Fruit fly (Drosophila melanogaster) whole organism, adult: Measurements from ENCODE around the gene CG44174.

ENCODE experiments used
- CG11617 ChIP-seq: fragments of 200-800 bp; sonication (Bioruptor generic); optimal IDR thresholded peaks from 2 replicates; lab custom pipeline; 2017; ENCODE audit warnings: mild to moderate bottlenecking, missing biosample characterization, missing genetic modification reagents, missing genetic modification characterization
- CG12768 ChIP-seq: fragments of 200-800 bp; sonication (Bioruptor generic); optimal IDR thresholded peaks from 2 replicates; lab custom pipeline; 2017; ENCODE audit warnings: missing biosample characterization, missing genetic modification characterization, mild to moderate bottlenecking, moderate library complexity, missing genetic modification reagents
- CG14711 ChIP-seq: fragments of 200-800 bp; sonication (Bioruptor generic); optimal IDR thresholded peaks from 2 replicates; lab custom pipeline; 2018; ENCODE audit warnings: missing biosample characterization, mild to moderate bottlenecking, missing genetic modification characterization, moderate library complexity
- CG1620 ChIP-seq: fragments of 200-800 bp; sonication (Bioruptor generic); optimal IDR thresholded peaks from 2 replicates; lab custom pipeline; 2016; ENCODE audit warnings: missing biosample characterization, missing genetic modification characterization
- CG33017 ChIP-seq: fragments of 200-800 bp; sonication (Bioruptor generic); optimal IDR thresholded peaks from 2 replicates; lab custom pipeline; 2018; ENCODE audit warnings: missing biosample characterization, mild to moderate bottlenecking, missing genetic modification characterization, moderate library complexity
- CG5204 ChIP-seq: fragments of 200-800 bp; sonication (Bioruptor generic); optimal IDR thresholded peaks from 2 replicates; lab custom pipeline; 2016; ENCODE audit warnings: missing biosample characterization, missing genetic modification characterization
- CG7045 ChIP-seq: fragments of 200-800 bp; sonication (Bioruptor generic); optimal IDR thresholded peaks from 2 replicates; lab custom pipeline; 2017; ENCODE audit warnings: missing biosample characterization, mild to moderate bottlenecking, missing genetic modification characterization
- CG7101 ChIP-seq: fragments of 200-800 bp; sonication (Bioruptor generic); optimal IDR thresholded peaks from 2 replicates; lab custom pipeline; 2018; ENCODE audit warnings: missing biosample characterization, mild to moderate bottlenecking, missing genetic modification characterization, moderate library complexity
- Clk ChIP-seq: fragments of 200-800 bp; sonication (Bioruptor generic); optimal IDR thresholded peaks from 2 replicates; lab custom pipeline; 2017; ENCODE audit warnings: missing biosample characterization, missing genetic modification characterization
- Crg-1 ChIP-seq: fragments of 200-800 bp; sonication (Bioruptor generic); optimal IDR thresholded peaks from 2 replicates; lab custom pipeline; 2016; ENCODE audit warnings: missing biosample characterization, missing genetic modification characterization
- Hr96 ChIP-seq: fragments of 200-800 bp; sonication (Bioruptor generic); optimal IDR thresholded peaks from 2 replicates; lab custom pipeline; 2016; ENCODE audit warnings: missing biosample characterization, missing genetic modification characterization
- Mnt ChIP-seq: fragments of 200-800 bp; sonication (Bioruptor generic); optimal IDR thresholded peaks from 2 replicates; lab custom pipeline; 2016; ENCODE audit warnings: missing biosample characterization, mild to moderate bottlenecking, missing genetic modification characterization
- bab1 ChIP-seq: fragments of 200-800 bp; sonication (Bioruptor generic); optimal IDR thresholded peaks from 3 replicates; lab custom pipeline; 2019; ENCODE audit warnings: missing biosample characterization, mild to moderate bottlenecking, missing genetic modification characterization, moderate library complexity
- cic ChIP-seq: fragments of 200-800 bp; sonication (Bioruptor generic); optimal IDR thresholded peaks from 2 replicates; lab custom pipeline; 2017; ENCODE audit warnings: missing biosample characterization, mild to moderate bottlenecking, missing genetic modification characterization, moderate library complexity
- cnc ChIP-seq, 2 experiments: fragments of >200 bp; optimal IDR thresholded peaks; 2 replicates each; lab custom pipeline; 2017
- kay ChIP-seq: fragments of 200-800 bp; sonication (Bioruptor generic); peaks from one replicate; lab custom pipeline; 2016; ENCODE audit warnings: missing biosample characterization, missing genetic modification characterization, borderline replicate concordance
- ovo ChIP-seq: fragments of 200-800 bp; sonication (Bioruptor generic); optimal IDR thresholded peaks from 2 replicates; lab custom pipeline; 2016; ENCODE audit warnings: missing biosample characterization, missing genetic modification characterization
- pad ChIP-seq: fragments of 200-800 bp; sonication (Bioruptor generic); optimal IDR thresholded peaks from 3 replicates; lab custom pipeline; 2017; ENCODE audit warnings: missing biosample characterization, missing genetic modification characterization, mild to moderate bottlenecking, moderate library complexity, missing genetic modification reagents
- tj ChIP-seq: fragments of 200-800 bp; sonication (Bioruptor generic); optimal IDR thresholded peaks from 3 replicates; lab custom pipeline; 2017; ENCODE audit warnings: missing biosample characterization, mild to moderate bottlenecking, missing genetic modification characterization, moderate library complexity
- toe ChIP-seq: fragments of 200-800 bp; sonication (Bioruptor generic); optimal IDR thresholded peaks from 2 replicates; lab custom pipeline; 2016; ENCODE audit warnings: missing biosample characterization, missing genetic modification characterization

The CG44174 gene

DNA sequence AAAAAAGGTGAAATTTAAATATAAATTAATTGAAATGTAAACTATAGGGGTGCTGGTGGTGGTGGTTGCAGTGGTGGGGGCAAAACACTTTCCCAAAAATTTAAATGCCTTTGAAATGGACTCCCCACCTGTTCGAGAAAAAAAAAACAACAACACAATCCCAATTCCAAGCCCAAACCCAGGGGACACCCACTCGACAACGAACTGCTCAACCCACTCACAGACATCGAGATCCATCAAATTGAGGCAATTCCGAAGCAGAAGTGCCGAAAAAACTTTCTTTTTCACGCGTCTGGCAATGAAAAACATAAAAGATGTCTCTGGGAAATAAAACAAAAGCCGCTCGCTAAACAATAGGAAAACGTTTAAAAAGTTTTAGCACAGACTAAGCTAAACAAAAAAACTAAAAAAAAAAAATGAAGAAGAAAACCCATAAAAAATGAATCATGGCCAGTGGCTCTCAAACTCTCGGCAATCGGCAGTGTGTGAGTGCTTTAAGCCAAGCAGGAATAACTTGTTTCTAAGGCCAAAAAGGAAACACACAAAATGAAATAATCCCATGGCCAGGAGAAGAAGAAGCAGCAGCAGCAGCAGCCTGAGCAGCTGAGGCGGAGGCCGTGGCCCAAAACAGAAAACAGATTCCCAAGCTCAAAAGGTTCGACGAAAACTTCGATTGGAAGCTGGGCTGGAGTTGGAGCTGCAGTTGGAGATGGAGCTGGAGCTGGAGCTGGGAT, 11.4 kb upstream of the CG44174 start:
- TF ChIP-seq CG5204 (GFP tag; lab: Kevin White, UChicago): no peak
- no peak for TF ChIP-seq Mnt (GFP tag; lab: Kevin White, UChicago)
- TF ChIP-seq tj (GFP tag; lab: Kevin White, UChicago): no peak
- TF ChIP-seq CG7101 (tag; lab: Kevin White, UChicago): no peak
- TF ChIP-seq CG12768 (GFP tag; lab: Kevin White, UChicago): no peak
- TF ChIP-seq cnc (optimal IDR thresholded peaks at IDR 0.05; lab: Kevin White, UChicago): no peak
- TF ChIP-seq CG7045 (GFP tag; lab: Kevin White, UChicago): no peak
- TF ChIP-seq bab1 (GFP tag; lab: Kevin White, UChicago): no peak

DNA sequence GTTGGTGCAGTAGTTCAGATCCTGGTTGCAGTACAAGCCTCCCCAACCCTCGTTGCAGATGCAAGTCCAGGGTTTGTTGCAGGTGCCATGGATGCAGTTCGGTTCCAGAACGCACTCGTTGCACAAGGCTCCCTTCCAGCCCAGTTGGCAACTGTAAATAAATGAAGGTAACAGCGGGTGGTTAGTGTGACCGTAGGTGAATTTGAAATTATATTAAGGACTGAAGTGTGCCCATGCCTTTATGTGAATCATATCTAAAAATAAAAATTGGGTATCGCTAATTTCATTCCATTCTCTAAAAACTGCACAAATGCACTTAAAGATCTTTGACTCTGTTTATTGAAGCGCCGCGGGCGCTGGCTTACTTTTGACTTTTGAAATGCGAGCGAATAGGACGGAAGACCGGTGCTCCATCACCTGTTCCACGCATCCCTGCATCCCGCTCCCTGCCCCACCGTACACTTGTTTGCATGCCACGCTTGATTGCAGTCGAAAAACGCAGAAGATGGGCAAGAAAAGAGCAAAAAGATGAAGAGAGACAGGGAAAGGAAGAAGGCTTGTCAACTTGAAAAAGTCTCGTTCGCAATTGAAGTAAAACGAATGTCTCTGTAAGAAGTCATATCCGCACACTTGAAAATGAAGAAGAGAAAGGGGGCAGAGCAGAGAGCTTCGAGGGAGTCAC, 9.1 kb upstream of the CG44174 start:
- TF ChIP-seq cnc (optimal IDR thresholded peaks at IDR 0.05; lab: Kevin White, UChicago) (no peak), Hr96 (GFP tag; lab: Kevin White, UChicago) (no peak), CG7101 (tag; lab: Kevin White, UChicago) (no peak), CG7045 (GFP tag; lab: Kevin White, UChicago) (no peak), tj (GFP tag; lab: Kevin White, UChicago) (no peak), CG33017 (tag; lab: Kevin White, UChicago) (no peak), Crg-1 (GFP tag; lab: Kevin White, UChicago) (no peak), ovo (no peak), Mnt (GFP tag; lab: Kevin White, UChicago) (no peak)

- TF ChIP-seq cnc (optimal IDR thresholded peaks at IDR 0.05; lab: Kevin White, UChicago) (no peak), CG33017 (tag; lab: Kevin White, UChicago) (no peak), pad (no peak), tj (GFP tag; lab: Kevin White, UChicago) (peak; percentile 5)
These were observed 2.4 kb upstream of the CG44174 start for dm6 chr3R:19299742-19300395.

DNA sequence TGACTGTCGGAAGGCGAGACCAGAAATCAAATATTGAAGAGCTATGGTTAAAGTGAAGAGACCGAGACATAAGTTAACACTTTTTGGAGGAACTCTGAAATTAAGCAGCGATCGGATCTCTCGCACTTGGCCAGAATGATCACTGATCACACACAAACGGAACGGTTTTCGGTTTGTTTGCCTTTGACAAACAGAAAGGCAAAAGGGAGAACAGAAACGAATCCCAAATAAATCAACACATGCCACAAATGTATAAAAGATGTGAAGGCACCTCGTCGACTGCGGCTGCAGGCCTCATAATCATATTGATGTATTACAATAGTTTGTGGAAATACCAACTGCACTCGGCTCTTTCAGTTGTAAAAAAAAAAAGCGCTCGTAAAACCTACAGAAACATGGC, 707 bp upstream of the CG44174 start:
- no peak for TF ChIP-seq CG5204 (GFP tag; lab: Kevin White, UChicago)

DNA sequence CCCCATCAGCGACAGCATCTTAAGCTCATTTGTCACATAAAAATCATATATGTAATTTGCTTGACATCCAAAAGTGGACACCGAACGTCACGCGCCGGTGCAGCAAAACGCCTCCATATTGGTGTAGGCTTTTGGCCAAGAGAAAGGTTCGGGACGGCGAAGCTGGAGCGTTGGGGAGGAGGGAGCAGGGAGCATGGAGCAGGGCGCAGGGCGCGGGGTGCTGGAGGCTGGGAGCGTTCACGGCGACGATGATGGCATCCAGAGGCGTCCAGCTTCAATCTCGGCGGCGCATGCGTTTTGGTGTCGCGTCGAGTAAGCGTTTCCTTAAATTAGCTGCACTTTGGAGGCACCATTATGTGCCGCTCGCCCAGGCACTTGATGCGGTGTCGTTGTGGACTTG, 3.6 kb downstream of the CG44174 start:
- TF ChIP-seq CG5204 (GFP tag; lab: Kevin White, UChicago) (no peak), CG11617 (GFP tag; lab: Kevin White, UChicago) (no peak), ovo (no peak), tj (GFP tag; lab: Kevin White, UChicago) (no peak), bab1 (GFP tag; lab: Kevin White, UChicago) (no peak), CG7101 (tag; lab: Kevin White, UChicago) (no peak), CG33017 (tag; lab: Kevin White, UChicago) (no peak), CG12768 (GFP tag; lab: Kevin White, UChicago) (no peak), toe (GFP tag; lab: Kevin White, UChicago) (no peak)

DNA sequence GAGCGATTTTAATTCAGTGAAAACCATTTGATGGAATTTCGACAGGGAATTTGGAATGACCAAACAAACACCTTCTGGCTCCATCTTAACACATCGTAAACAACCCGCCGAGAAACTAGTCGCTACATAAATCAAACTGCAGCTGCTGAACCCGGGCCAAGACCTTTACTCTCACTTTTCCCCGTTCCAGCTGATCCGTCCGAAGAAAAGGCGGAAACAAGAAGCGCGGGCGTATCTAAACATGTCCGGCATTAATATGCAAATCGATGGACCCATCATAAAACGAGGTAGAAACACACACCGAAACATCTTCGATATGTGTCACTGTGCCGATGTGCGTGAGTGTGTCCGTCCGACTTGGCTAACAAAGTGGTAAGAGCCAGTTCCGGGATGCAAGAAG, 4.5 kb downstream of the CG44174 start:
- no peak for TF ChIP-seq tj (GFP tag; lab: Kevin White, UChicago)
- TF ChIP-seq pad: no peak
- no peak for TF ChIP-seq CG5204 (GFP tag; lab: Kevin White, UChicago)
- no peak for TF ChIP-seq CG33017 (tag; lab: Kevin White, UChicago)
- TF ChIP-seq CG7101 (tag; lab: Kevin White, UChicago): no peak
- TF ChIP-seq CG12768 (GFP tag; lab: Kevin White, UChicago): no peak
- no peak for TF ChIP-seq Crg-1 (GFP tag; lab: Kevin White, UChicago)

DNA sequence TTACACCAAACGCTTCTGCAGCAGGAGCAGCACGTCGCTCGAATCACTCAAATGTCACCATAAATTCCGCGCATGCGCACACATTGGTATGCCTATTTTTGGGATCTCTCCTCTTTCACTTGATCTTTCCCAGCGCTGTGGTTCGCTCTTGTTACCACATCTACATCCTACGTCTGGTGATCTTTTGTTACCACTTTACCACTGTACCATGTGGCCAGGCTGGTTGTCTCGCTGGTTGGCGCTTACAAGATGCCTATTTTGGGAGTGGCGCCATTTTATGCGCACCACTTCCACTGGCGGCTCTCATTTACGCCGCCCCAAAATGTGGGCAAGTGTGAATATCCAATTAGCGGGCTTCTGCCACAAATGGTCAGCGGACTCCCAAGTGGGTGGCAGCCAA, 9.8 kb downstream of the CG44174 start:
- no peak for TF ChIP-seq CG1620 (GFP tag; lab: Kevin White, UChicago)
- no peak for TF ChIP-seq CG33017 (tag; lab: Kevin White, UChicago)
- TF ChIP-seq CG11617 (GFP tag; lab: Kevin White, UChicago): no peak
- TF ChIP-seq pad: no peak
- TF ChIP-seq bab1 (GFP tag; lab: Kevin White, UChicago): no peak
- TF ChIP-seq Crg-1 (GFP tag; lab: Kevin White, UChicago): no peak
- no peak for TF ChIP-seq CG7045 (GFP tag; lab: Kevin White, UChicago)
- TF ChIP-seq tj (GFP tag; lab: Kevin White, UChicago): no peak
- no peak for TF ChIP-seq kay (GFP tag; lab: Kevin White, UChicago)
- no peak for TF ChIP-seq cic
- no peak for TF ChIP-seq ovo
- no peak for TF ChIP-seq CG12768 (GFP tag; lab: Kevin White, UChicago)
- no peak for TF ChIP-seq Clk (GFP tag; lab: Kevin White, UChicago)
- TF ChIP-seq CG14711 (tag; lab: Kevin White, UChicago): no peak
- TF ChIP-seq CG5204 (GFP tag; lab: Kevin White, UChicago): no peak
- no peak for TF ChIP-seq cnc (optimal IDR thresholded peaks at IDR 0.05; lab: Kevin White, UChicago)
- TF ChIP-seq Hr96 (GFP tag; lab: Kevin White, UChicago): no peak
- TF ChIP-seq toe (GFP tag; lab: Kevin White, UChicago): no peak
- no peak for TF ChIP-seq Mnt (GFP tag; lab: Kevin White, UChicago)
